Worm (Caenorhabditis elegans): Measurements from ENCODE around the gene slc-25A18.1.

The slc-25A18.1 gene

ce11 chrX:15034787-15035186 is 31.0 kb upstream of the slc-25A18.1 start, which contains the start of gene dsc-1:
dsc-1 (minus strand) TSS chrX:15034832.
- TF ChIP-seq dao-5 (tag; optimal IDR thresholded peaks at IDR 0.05) (no peak), W03F9.2 (tag; optimal IDR thresholded peaks at IDR 0.05) (no peak), him-1 (tag; optimal IDR thresholded peaks at IDR 0.05) (no peak)

ce11 chrX:15027997-15028396 is 24.3 kb upstream of the slc-25A18.1 start:
- TF ChIP-seq W03F9.2 (tag; optimal IDR thresholded peaks at IDR 0.05) = no peak
- no peak for TF ChIP-seq dao-5 (tag; optimal IDR thresholded peaks at IDR 0.05)
- no peak for TF ChIP-seq him-1 (tag; optimal IDR thresholded peaks at IDR 0.05)

- TF ChIP-seq him-1 (tag; optimal IDR thresholded peaks at IDR 0.05) = no peak
- TF ChIP-seq dao-5 (tag; optimal IDR thresholded peaks at IDR 0.05) = no peak
- no peak for TF ChIP-seq W03F9.2 (tag; optimal IDR thresholded peaks at IDR 0.05)
These were observed 23.8 kb upstream of the slc-25A18.1 start for ce11 chrX:15027566-15027965.

- no peak for TF ChIP-seq him-1 (tag; optimal IDR thresholded peaks at IDR 0.05)
- TF ChIP-seq dao-5 (tag; optimal IDR thresholded peaks at IDR 0.05) = no peak
- TF ChIP-seq W03F9.2 (tag; optimal IDR thresholded peaks at IDR 0.05) = no peak
These were observed 22.3 kb upstream of the slc-25A18.1 start, which contains the start of gene seb-3 for ce11 chrX:15026008-15026407. seb-3 (plus strand) TSS chrX:15026308.

- TF ChIP-seq him-1 (tag; optimal IDR thresholded peaks at IDR 0.05) (no peak), W03F9.2 (tag; optimal IDR thresholded peaks at IDR 0.05) (no peak), dao-5 (tag; optimal IDR thresholded peaks at IDR 0.05) (no peak)
These were observed 12.4 kb upstream of the slc-25A18.1 start for ce11 chrX:15016102-15016501.

ce11 chrX:15013941-15014453 is 10.3 kb upstream of the slc-25A18.1 start:
- TF ChIP-seq W03F9.2 (tag; optimal IDR thresholded peaks at IDR 0.05) = no peak
- no peak for TF ChIP-seq dao-5 (tag; optimal IDR thresholded peaks at IDR 0.05)
- TF ChIP-seq him-1 (tag; optimal IDR thresholded peaks at IDR 0.05) = no peak

- TF ChIP-seq him-1 (tag; optimal IDR thresholded peaks at IDR 0.05) (no peak), dao-5 (tag; optimal IDR thresholded peaks at IDR 0.05) (no peak), W03F9.2 (tag; optimal IDR thresholded peaks at IDR 0.05) (no peak)
These were observed 8.0 kb upstream of the slc-25A18.1 start for ce11 chrX:15011526-15012274.

ce11 chrX:15010941-15011340 is 7.2 kb upstream of the slc-25A18.1 start:
- TF ChIP-seq him-1 (tag; optimal IDR thresholded peaks at IDR 0.05) = no peak
- no peak for TF ChIP-seq W03F9.2 (tag; optimal IDR thresholded peaks at IDR 0.05)
- no peak for TF ChIP-seq dao-5 (tag; optimal IDR thresholded peaks at IDR 0.05)

ce11 chrX:15008697-15009096 is 5.0 kb upstream of the slc-25A18.1 start:
- TF ChIP-seq W03F9.2 (tag; optimal IDR thresholded peaks at IDR 0.05) (no peak), him-1 (tag; optimal IDR thresholded peaks at IDR 0.05) (no peak), dao-5 (tag; optimal IDR thresholded peaks at IDR 0.05) (no peak)

- no peak for TF ChIP-seq dao-5 (tag; optimal IDR thresholded peaks at IDR 0.05)
- no peak for TF ChIP-seq him-1 (tag; optimal IDR thresholded peaks at IDR 0.05)
These were observed 3.2 kb upstream of the slc-25A18.1 start, which contains the start of gene ergi-2 for ce11 chrX:15006847-15007358. ergi-2 (minus strand) TSS chrX:15007308.

- no peak for TF ChIP-seq W03F9.2 (tag; optimal IDR thresholded peaks at IDR 0.05)
- no peak for TF ChIP-seq him-1 (tag; optimal IDR thresholded peaks at IDR 0.05)
- no peak for TF ChIP-seq dao-5 (tag; optimal IDR thresholded peaks at IDR 0.05)
These were observed 4.6 kb downstream of the slc-25A18.1 start, which contains the start of gene cutl-3 for ce11 chrX:14999101-14999500. cutl-3 (minus strand) TSS chrX:14999201.

- TF ChIP-seq him-1 (tag; optimal IDR thresholded peaks at IDR 0.05) = no peak
- TF ChIP-seq W03F9.2 (tag; optimal IDR thresholded peaks at IDR 0.05) = no peak
- TF ChIP-seq dao-5 (tag; optimal IDR thresholded peaks at IDR 0.05) = no peak
These were observed 10.0 kb downstream of the slc-25A18.1 start for ce11 chrX:14993744-14994143.

- TF ChIP-seq dao-5 (tag; optimal IDR thresholded peaks at IDR 0.05) (no peak), W03F9.2 (tag; optimal IDR thresholded peaks at IDR 0.05) (no peak), him-1 (tag; optimal IDR thresholded peaks at IDR 0.05) (no peak)
These were observed 12.5 kb downstream of the slc-25A18.1 start, which contains the start of gene iglr-1 for ce11 chrX:14991280-14991679. iglr-1 (minus strand) TSS chrX:14991380.

ce11 chrX:14988160-14988559 is 15.6 kb downstream of the slc-25A18.1 start:
- TF ChIP-seq W03F9.2 (tag; optimal IDR thresholded peaks at IDR 0.05) (no peak), him-1 (tag; optimal IDR thresholded peaks at IDR 0.05) (no peak), dao-5 (tag; optimal IDR thresholded peaks at IDR 0.05) (no peak)
